Fruit fly (Drosophila melanogaster) whole organism, prepupa: ENCODE measurements around the gene Syt1.

ENCODE experiments used
- Blimp-1 ChIP-seq: fragments of 200-800 bp; sonication (Bioruptor generic); optimal IDR thresholded peaks from 3 replicates; lab custom pipeline; 2017; ENCODE audit warnings: missing biosample characterization, missing genetic modification characterization, mild to moderate bottlenecking, moderate library complexity, missing genetic modification reagents
- CG15336 ChIP-seq: fragments of 200-800 bp; sonication (Bioruptor generic); IDR thresholded peaks from 2 replicates; pipeline ENCODE4 v1.3.6; 2022; ENCODE audit warnings: missing biosample characterization, missing genetic modification characterization
- CG6854 ChIP-seq: fragments of 200-800 bp; sonication (Bioruptor generic); optimal IDR thresholded peaks from 2 replicates; lab custom pipeline; 2017; ENCODE audit warnings: missing biosample characterization, mild to moderate bottlenecking, missing genetic modification characterization
- CG7368 ChIP-seq: fragments of 200-800 bp; sonication (Bioruptor generic); optimal IDR thresholded peaks from 3 replicates; lab custom pipeline; 2016; ENCODE audit warnings: missing biosample characterization, missing genetic modification characterization
- CG8632 ChIP-seq: fragments of 200-800 bp; sonication (Bioruptor generic); optimal IDR thresholded peaks from 3 replicates; lab custom pipeline; 2016; ENCODE audit warnings: missing biosample characterization, missing genetic modification characterization
- CG9139 ChIP-seq: fragments of 200-800 bp; sonication (Bioruptor generic); optimal IDR thresholded peaks from 3 replicates; lab custom pipeline; 2017; ENCODE audit warnings: missing biosample characterization, mild to moderate bottlenecking, missing genetic modification characterization
- Hr38 ChIP-seq: sonication (Bioruptor generic); optimal IDR thresholded peaks from 2 replicates; lab custom pipeline; 2016; ENCODE audit warnings: missing biosample characterization, missing genetic modification characterization
- Sox102F ChIP-seq: fragments of 200-800 bp; sonication (Bioruptor generic); optimal IDR thresholded peaks from 2 replicates; lab custom pipeline; 2016; ENCODE audit warnings: missing biosample characterization, mild to moderate bottlenecking, missing genetic modification characterization
- spab ChIP-seq: fragments of 200-800 bp; sonication (Bioruptor generic); optimal IDR thresholded peaks from 2 replicates; lab custom pipeline; 2017; ENCODE audit warnings: missing biosample characterization, mild to moderate bottlenecking, missing genetic modification characterization, missing genetic modification reagents

dm6 chr2L:2799909-2800478, at the start of gene Syt1:
- TF ChIP-seq CG15336 (GFP tag; lab: Robert Waterston, UW), result peak; percentile 18; the same call in 1 of the 2 replicates
- no peak for TF ChIP-seq CG8632
- TF ChIP-seq spab (GFP tag; lab: Kevin White, UChicago), result no peak
- no peak for TF ChIP-seq CG6854 (GFP tag; lab: Kevin White, UChicago)
- TF ChIP-seq CG9139 (GFP tag; lab: Kevin White, UChicago), result no peak
- no peak for TF ChIP-seq Blimp-1 (GFP tag; lab: Kevin White, UChicago)
- TF ChIP-seq Hr38 (GFP tag; lab: Kevin White, UChicago), result no peak
- TF ChIP-seq Sox102F (GFP tag; lab: Kevin White, UChicago), result no peak
- no peak for TF ChIP-seq CG7368 (GFP tag; lab: Kevin White, UChicago)
